Worm (Caenorhabditis elegans): Measurements from ENCODE around the gene slcr-46.2.

DNA sequence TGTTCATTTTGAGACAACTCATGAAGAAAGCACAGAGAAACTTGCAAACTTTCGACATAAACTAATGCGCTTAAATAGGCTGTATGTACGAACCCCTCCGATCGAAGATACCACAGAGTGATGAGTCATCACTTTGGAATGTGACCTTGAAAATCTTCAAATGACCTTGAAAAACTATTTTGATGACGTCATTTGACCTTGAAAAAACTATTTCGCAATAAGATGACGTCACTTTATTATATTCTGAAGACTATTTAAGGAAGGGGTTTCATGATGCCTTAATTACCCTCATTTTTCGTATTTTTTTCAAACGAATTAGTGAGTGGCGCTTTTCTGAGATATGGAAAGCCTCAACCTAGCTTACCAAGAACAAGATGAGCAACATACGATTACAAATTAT, 31.2 kb upstream of the slcr-46.2 start, which contains the start of gene C25F9.2:
- TF ChIP-seq nhr-25 (tag; optimal IDR thresholded peaks at IDR 0.05) (peak; percentile 47), nhr-77 (tag; optimal IDR thresholded peaks at IDR 0.05) (no peak), nhr-10 (tag; optimal IDR thresholded peaks at IDR 0.05) (no peak), lin-13 (GFP tag; optimal IDR thresholded peaks at IDR 0.05) (no peak), ama-1 (optimal IDR thresholded peaks at IDR 0.05) (no peak), mab-5 (tag; optimal IDR thresholded peaks at IDR 0.05) (no peak), unc-39 (tag; optimal IDR thresholded peaks at IDR 0.05) (no peak)
